Fruit fly (Drosophila melanogaster) whole organism, prepupa: Measurements from ENCODE around the gene CG11737.

Experiments used
- Hr38 ChIP-seq: sonication (Bioruptor generic); optimal IDR thresholded peaks from 2 replicates; lab custom pipeline; 2016; ENCODE audit warnings: missing biosample characterization, missing genetic modification characterization
- net ChIP-seq: fragments of 200-800 bp; sonication (Bioruptor generic); optimal IDR thresholded peaks from 3 replicates; lab custom pipeline; 2016; ENCODE audit warnings: missing biosample characterization, missing genetic modification characterization

dm6 chr3R:8528862-8529261 lies 11.2 kb downstream of the CG11737 start, which contains the start of gene CG11741:
- no peak for TF ChIP-seq Hr38
- no peak for TF ChIP-seq net
